Fruit fly (Drosophila melanogaster) whole organism, embryonic: ENCODE data around the gene Lsp1alpha.

Experiments used
- Aef1 ChIP-seq: fragments of 200-800 bp; sonication (Bioruptor generic); IDR thresholded peaks from 3 replicates; pipeline ENCODE4 v1.3.6; 2022; ENCODE audit warnings: missing biosample characterization, missing genetic modification characterization
- B-H1 ChIP-seq: fragments of 200-800 bp; sonication (Bioruptor generic); IDR thresholded peaks from 3 replicates; pipeline ENCODE4 v1.3.6; 2022; ENCODE audit warnings: missing biosample characterization, missing genetic modification characterization
- B-H2 ChIP-seq: fragments of 200-800 bp; sonication (Bioruptor generic); optimal IDR thresholded peaks from 2 replicates; lab custom pipeline; 2018; ENCODE audit warnings: missing biosample characterization, mild to moderate bottlenecking, missing genetic modification characterization
- Bdp1 ChIP-seq: fragments of 200-800 bp; sonication (Bioruptor generic); optimal IDR thresholded peaks from 3 replicates; lab custom pipeline; 2016; ENCODE audit warnings: missing biosample characterization, missing genetic modification characterization
- Blimp-1 ChIP-seq: fragments of 200-800 bp; sonication (Bioruptor generic); optimal IDR thresholded peaks from 3 replicates; lab custom pipeline; 2018; ENCODE audit warnings: missing biosample characterization, missing genetic modification characterization, mild to moderate bottlenecking, moderate library complexity, missing genetic modification reagents
- CG10209 ChIP-seq: fragments of 200-800 bp; sonication (Bioruptor generic); optimal IDR thresholded peaks from 3 replicates; lab custom pipeline; 2017; ENCODE audit warnings: missing biosample characterization, mild to moderate bottlenecking, missing genetic modification characterization, missing genetic modification reagents
- CG10959 ChIP-seq: fragments of 200-800 bp; sonication (Bioruptor generic); IDR thresholded peaks from 2 replicates; pipeline ENCODE4 v1.3.6; 2022; ENCODE audit warnings: missing biosample characterization, missing genetic modification characterization
- CG11456 ChIP-seq: fragments of 200-800 bp; sonication (Bioruptor generic); IDR thresholded peaks from 3 replicates; pipeline ENCODE4 v1.3.6; 2022; ENCODE audit warnings: missing biosample characterization, missing genetic modification characterization
- CG11504 ChIP-seq: fragments of 200-800 bp; sonication (Bioruptor generic); optimal IDR thresholded peaks from 3 replicates; lab custom pipeline; 2019; ENCODE audit warnings: missing biosample characterization, mild to moderate bottlenecking, missing genetic modification characterization, moderate library complexity
- CG12155 ChIP-seq: fragments of 200-800 bp; sonication (Bioruptor generic); optimal IDR thresholded peaks from 3 replicates; lab custom pipeline; 2016; ENCODE audit warnings: missing biosample characterization, missing genetic modification characterization
- CG12659 ChIP-seq: fragments of 200-800 bp; sonication (Bioruptor generic); optimal IDR thresholded peaks from 3 replicates; lab custom pipeline; 2017; ENCODE audit warnings: mild to moderate bottlenecking, missing biosample characterization, missing genetic modification reagents, missing genetic modification characterization
- CG14965 ChIP-seq: fragments of 200-800 bp; sonication (Bioruptor generic); optimal IDR thresholded peaks from 2 replicates; lab custom pipeline; 2016; ENCODE audit warnings: missing biosample characterization, missing genetic modification characterization, borderline replicate concordance
- CG15011 ChIP-seq: fragments of 200-800 bp; sonication (Bioruptor generic); optimal IDR thresholded peaks from 3 replicates; lab custom pipeline; 2018; ENCODE audit warnings: missing biosample characterization, mild to moderate bottlenecking, missing genetic modification characterization
- CG15073 ChIP-seq: fragments of 200-800 bp; sonication (Bioruptor generic); optimal IDR thresholded peaks from 2 replicates; lab custom pipeline; 2016; ENCODE audit warnings: missing biosample characterization, missing genetic modification characterization
- CG16815 ChIP-seq: fragments of 200-800 bp; sonication (Bioruptor generic); optimal IDR thresholded peaks from 3 replicates; lab custom pipeline; 2017; ENCODE audit warnings: missing biosample characterization, mild to moderate bottlenecking, missing genetic modification characterization
- CG17568 ChIP-seq: fragments of 200-800 bp; sonication (Bioruptor generic); optimal IDR thresholded peaks from 2 replicates; lab custom pipeline; 2018; ENCODE audit warnings: missing biosample characterization, mild to moderate bottlenecking, missing genetic modification characterization, moderate library complexity
- CG4854 ChIP-seq: fragments of 200-800 bp; sonication (Bioruptor generic); optimal IDR thresholded peaks from 2 replicates; lab custom pipeline; 2016; ENCODE audit warnings: missing biosample characterization, missing genetic modification characterization, inconsistent platforms
- CG6683 ChIP-seq: fragments of 200-800 bp; sonication (Bioruptor generic); optimal IDR thresholded peaks from 2 replicates; lab custom pipeline; 2017; ENCODE audit warnings: missing biosample characterization, mild to moderate bottlenecking, missing genetic modification characterization, missing genetic modification reagents
- CG6689 ChIP-seq: fragments of 200-800 bp; sonication (Bioruptor generic); IDR thresholded peaks from 2 replicates; pipeline ENCODE4 v1.3.6; 2022; ENCODE audit warnings: missing biosample characterization, missing genetic modification characterization
- CG7839 ChIP-seq: fragments of 200-800 bp; sonication (Bioruptor generic); optimal IDR thresholded peaks from 3 replicates; lab custom pipeline; 2018; ENCODE audit warnings: missing biosample characterization, mild to moderate bottlenecking, missing genetic modification characterization, moderate library complexity
- Ets65A ChIP-seq: fragments of 200-800 bp; sonication (Bioruptor generic); peaks from one replicate; lab custom pipeline; 2016; ENCODE audit warnings: missing biosample characterization, missing genetic modification characterization
- HLHmδ ChIP-seq: fragments of 200-800 bp; sonication (Bioruptor generic); optimal IDR thresholded peaks from 2 replicates; lab custom pipeline; 2018; ENCODE audit warnings: missing biosample characterization, mild to moderate bottlenecking, missing genetic modification characterization, moderate library complexity
- HmgZ ChIP-seq: fragments of 200-800 bp; sonication (Bioruptor generic); optimal IDR thresholded peaks from 2 replicates; lab custom pipeline; 2018; ENCODE audit warnings: missing biosample characterization, mild to moderate bottlenecking, missing genetic modification characterization
- Nf-YB ChIP-seq: fragments of 200-800 bp; sonication (Bioruptor generic); optimal IDR thresholded peaks from 3 replicates; lab custom pipeline; 2019; ENCODE audit warnings: missing biosample characterization, mild to moderate bottlenecking, missing genetic modification characterization, moderate library complexity
- Sin3A ChIP-seq: fragments of >200 bp; optimal IDR thresholded peaks from 2 replicates; lab custom pipeline; 2018
- Sry-δ ChIP-seq: fragments of 200-800 bp; sonication (Bioruptor generic); optimal IDR thresholded peaks from 2 replicates; lab custom pipeline; 2016; ENCODE audit warnings: missing biosample characterization, missing genetic modification characterization
- TFAM ChIP-seq: fragments of 200-800 bp; sonication (Bioruptor generic); optimal IDR thresholded peaks from 2 replicates; lab custom pipeline; 2017; ENCODE audit warnings: missing biosample characterization, missing genetic modification characterization, inconsistent platforms
- ase ChIP-seq: fragments of 200-800 bp; sonication (Bioruptor generic); IDR thresholded peaks from 3 replicates; pipeline ENCODE4 v1.3.6; 2022; ENCODE audit warnings: missing biosample characterization, missing genetic modification characterization
- bcd ChIP-seq: fragments of 200-800 bp; sonication (Bioruptor generic); optimal IDR thresholded peaks from 2 replicates; lab custom pipeline; 2017; ENCODE audit warnings: missing biosample characterization, mild to moderate bottlenecking, missing genetic modification characterization
- bowl ChIP-seq: fragments of 200-800 bp; sonication (Bioruptor generic); IDR thresholded peaks from 2 replicates; pipeline ENCODE4 v1.3.6; 2022; ENCODE audit warnings: missing biosample characterization, missing genetic modification characterization
- dimm ChIP-seq: fragments of 200-800 bp; sonication (Bioruptor generic); IDR thresholded peaks from 2 replicates; pipeline ENCODE4 v1.3.6; 2022; ENCODE audit warnings: missing biosample characterization, missing genetic modification characterization
- dm ChIP-seq: fragments of 200-800 bp; sonication (Bioruptor generic); optimal IDR thresholded peaks from 3 replicates; lab custom pipeline; 2016; ENCODE audit warnings: missing biosample characterization, missing genetic modification characterization
- dmrt99B ChIP-seq: fragments of 200-800 bp; sonication (Bioruptor generic); optimal IDR thresholded peaks from 2 replicates; lab custom pipeline; 2018; ENCODE audit warnings: missing biosample characterization, mild to moderate bottlenecking, missing genetic modification characterization, moderate library complexity
- fd102C ChIP-seq: fragments of 200-800 bp; sonication (Bioruptor generic); optimal IDR thresholded peaks from 2 replicates; lab custom pipeline; 2018; ENCODE audit warnings: missing biosample characterization, mild to moderate bottlenecking, missing genetic modification characterization, moderate library complexity
- fd64A ChIP-seq: fragments of 200-800 bp; sonication (Bioruptor generic); optimal IDR thresholded peaks from 3 replicates; lab custom pipeline; 2018; ENCODE audit warnings: missing biosample characterization, mild to moderate bottlenecking, missing genetic modification characterization
- gem ChIP-seq: fragments of 200-800 bp; sonication (Bioruptor generic); optimal IDR thresholded peaks from 2 replicates; lab custom pipeline; 2019; ENCODE audit warnings: missing biosample characterization, mild to moderate bottlenecking, missing genetic modification characterization, moderate library complexity
- grn ChIP-seq: fragments of 200-800 bp; sonication (Bioruptor generic); optimal IDR thresholded peaks from 3 replicates; lab custom pipeline; 2017; ENCODE audit warnings: missing biosample characterization, missing genetic modification characterization
- jing ChIP-seq: fragments of 200-800 bp; sonication (Bioruptor generic); optimal IDR thresholded peaks from 2 replicates; lab custom pipeline; 2018; ENCODE audit warnings: missing biosample characterization, mild to moderate bottlenecking, missing genetic modification characterization
- kay ChIP-seq: fragments of 200-800 bp; sonication (Bioruptor generic); optimal IDR thresholded peaks from 2 replicates; lab custom pipeline; 2016; ENCODE audit warnings: missing biosample characterization, missing genetic modification characterization
- lab ChIP-seq: fragments of 200-800 bp; sonication (Bioruptor generic); optimal IDR thresholded peaks from 3 replicates; lab custom pipeline; 2017; ENCODE audit warnings: missing biosample characterization, missing genetic modification characterization, mild to moderate bottlenecking, moderate library complexity, missing genetic modification reagents
- mld ChIP-seq: fragments of 200-800 bp; sonication (Bioruptor generic); IDR thresholded peaks from 3 replicates; pipeline ENCODE4 v1.3.6; 2022; ENCODE audit warnings: missing biosample characterization, missing genetic modification characterization; ENCODE audit not compliant: partially characterized antibody
- phol ChIP-seq: fragments of 200-800 bp; sonication (Bioruptor generic); optimal IDR thresholded peaks from 3 replicates; lab custom pipeline; 2018; ENCODE audit warnings: missing biosample characterization, mild to moderate bottlenecking, missing genetic modification characterization, moderate library complexity
- prd ChIP-seq, 3 experiments: fragments of >200 bp in 2 of 3; fragments of 200-800 bp in 1 of 3; sonication (Bioruptor generic) in 1 of 3; optimal IDR thresholded peaks in 2 of 3; IDR thresholded peaks in 1 of 3; 2 replicates in 2 of 3; 3 replicates in 1 of 3; pipeline versions ENCODE4 v1.3.6 to Lab custom; 2017 to 2022; ENCODE audit warnings: missing biosample characterization in 1 of 3, missing genetic modification characterization in 1 of 3
- pum ChIP-seq: fragments of 200-800 bp; sonication (Bioruptor generic); optimal IDR thresholded peaks from 2 replicates; lab custom pipeline; 2016; ENCODE audit warnings: missing biosample characterization, missing genetic modification characterization
- row ChIP-seq: fragments of 200-800 bp; sonication (Bioruptor generic); IDR thresholded peaks from 3 replicates; pipeline ENCODE4 v1.3.6; 2022; ENCODE audit warnings: missing biosample characterization, missing genetic modification characterization
- sens ChIP-seq: fragments of 200-800 bp; sonication (Bioruptor generic); peaks from one replicate; lab custom pipeline; 2016; ENCODE audit warnings: missing biosample characterization, missing genetic modification characterization
- slou ChIP-seq: fragments of 200-800 bp; sonication (Bioruptor generic); optimal IDR thresholded peaks from 3 replicates; lab custom pipeline; 2016; ENCODE audit warnings: missing biosample characterization, missing genetic modification characterization
- tin ChIP-seq: fragments of 200-800 bp; sonication (Bioruptor generic); optimal IDR thresholded peaks from 3 replicates; lab custom pipeline; 2016; ENCODE audit warnings: missing biosample characterization, missing genetic modification characterization
- unpg ChIP-seq: fragments of 200-800 bp; sonication (Bioruptor generic); optimal IDR thresholded peaks from 3 replicates; lab custom pipeline; 2018; ENCODE audit warnings: missing biosample characterization, mild to moderate bottlenecking, missing genetic modification characterization, moderate library complexity

Lsp1alpha gene

dm6 chrX:12510750-12511649, 20.9 kb downstream of the Lsp1alpha start (continued):
- peak; percentile 56 for TF ChIP-seq kay (GFP tag; lab: Kevin White, UChicago)
- peak; percentile 59 for TF ChIP-seq fd64A (GFP tag; lab: Kevin White, UChicago)
- peak; percentile 86 for TF ChIP-seq phol
- TF ChIP-seq CG4854 (GFP tag; lab: Kevin White, UChicago), result peak; percentile 60
- TF ChIP-seq pum (GFP tag; lab: Kevin White, UChicago), result peak; percentile 64
- TF ChIP-seq fd102C (GFP tag; lab: Kevin White, UChicago), result no peak
- peak; percentile 48 for TF ChIP-seq Nf-YB (GFP tag; lab: Kevin White, UChicago)
- TF ChIP-seq Sry-δ, result peak; percentile 38
- TF ChIP-seq CG15073 (GFP tag; lab: Kevin White, UChicago), result peak; percentile 65
- no peak for TF ChIP-seq HLHmδ (GFP tag; lab: Kevin White, UChicago)
- peak; percentile 75 for TF ChIP-seq tin (GFP tag; lab: Kevin White, UChicago)
- TF ChIP-seq CG6683 (GFP tag; lab: Kevin White, UChicago), result peak; percentile 49
- TF ChIP-seq TFAM (GFP tag; lab: Kevin White, UChicago), result peak; percentile 18
- TF ChIP-seq bcd (GFP tag; lab: Kevin White, UChicago), result peak; percentile 69
- peak; percentile 52 for TF ChIP-seq CG12659 (GFP tag; lab: Kevin White, UChicago)
- TF ChIP-seq CG16815 (GFP tag; lab: Kevin White, UChicago), result peak; percentile 74
- TF ChIP-seq CG14965 (GFP tag; lab: Kevin White, UChicago), result peak; percentile 12
- 0 out of 3 replicates have a peak, but pooled peaks have one; percentile 59 for TF ChIP-seq CG11456
- TF ChIP-seq HmgZ, result peak; percentile 47
- TF ChIP-seq ase (GFP tag; lab: Robert Waterston, UW), result peak; percentile 58; the same call in 1 of the 3 replicates
- TF ChIP-seq dm, result peak; percentile 60
- TF ChIP-seq bowl (GFP tag; lab: Robert Waterston, UW), result no peak
- TF ChIP-seq jing (GFP tag; lab: Kevin White, UChicago), result peak; percentile 44
- TF ChIP-seq dimm, result peak; percentile 47; the same call in 1 of the 2 replicates
- peak; percentile 65 for TF ChIP-seq CG12155
- TF ChIP-seq CG10959 (GFP tag; lab: Robert Waterston, UW), result peak; percentile 75
- TF ChIP-seq Sin3A, result no peak
- TF ChIP-seq CG17568 (GFP tag; lab: Kevin White, UChicago), result peak; percentile 55
- TF ChIP-seq Aef1 (GFP tag; lab: Robert Waterston, UW), result peak; percentile 48
- TF ChIP-seq unpg (GFP tag; lab: Kevin White, UChicago), result peak; percentile 89
- no peak for TF ChIP-seq grn
- TF ChIP-seq Bdp1 (GFP tag; lab: Kevin White, UChicago), result peak; percentile 42
- peak; percentile 28; the same call in 1 of the 3 replicates for TF ChIP-seq B-H1 (GFP tag; lab: Robert Waterston, UW)
- TF ChIP-seq CG10209 (GFP tag; lab: Kevin White, UChicago), result peak; percentile 75

dm6 chrX:12533560-12533959, 43.5 kb downstream of the Lsp1alpha start:
- peak; percentile 24 for TF ChIP-seq gem (tag; lab: Kevin White, UChicago)
- peak; percentile 1 for TF ChIP-seq Blimp-1
- no peak for TF ChIP-seq CG15011 (GFP tag; lab: Kevin White, UChicago)
- TF ChIP-seq dmrt99B, result peak; percentile 13
- no peak for TF ChIP-seq slou (GFP tag; lab: Kevin White, UChicago)
- TF ChIP-seq lab (GFP tag; lab: Kevin White, UChicago), result peak; percentile 16
- TF ChIP-seq sens, result peak; percentile 54
- no peak for TF ChIP-seq B-H2
- TF ChIP-seq CG6689 (GFP tag; lab: Robert Waterston, UW), result 0 out of 2 replicates have a peak, but pooled peaks have one; percentile 9
- TF ChIP-seq mld (GFP tag; lab: Robert Waterston, UW), result no peak
- 0 out of 3 replicates have a peak, but pooled peaks have one; percentile 21 for TF ChIP-seq row (GFP tag; lab: Robert Waterston, UW)
- TF ChIP-seq prd (optimal IDR thresholded peaks at IDR 0.05; lab: Kevin White, UChicago), result no peak
- 0 out of 3 replicates have a peak, but pooled peaks have one; percentile 15 for TF ChIP-seq prd (GFP tag; IDR thresholded peaks at IDR 0.05; lab: Robert Waterston, UW)
- TF ChIP-seq Ets65A, result peak; percentile 16
- peak; percentile 11 for TF ChIP-seq CG7839 (tag; lab: Kevin White, UChicago)
- TF ChIP-seq CG11504 (tag; lab: Kevin White, UChicago), result peak; percentile 22
